Fruit fly (Drosophila melanogaster): ENCODE measurements around the gene PK2-R1.

The PK2-R1 gene

dm6 chr3R:13366561-13367518, 28.7 kb downstream of the PK2-R1 start, which contains the start of gene Elp6 (continued):
- TF ChIP-seq da (GFP tag; optimal IDR thresholded peaks at IDR 0.05) (no peak), BtbVII (GFP tag; optimal IDR thresholded peaks at IDR 0.05) (peak; percentile 41), amos (GFP tag; IDR thresholded peaks at IDR 0.05; ENCODE audit: partially characterized antibody) (no peak), tgo (GFP tag; IDR thresholded peaks at IDR 0.05) (peak; percentile 65), CG10959 (GFP tag; IDR thresholded peaks at IDR 0.05) (no peak), CG15073 (GFP tag; optimal IDR thresholded peaks at IDR 0.05) (no peak), emc (GFP tag; optimal IDR thresholded peaks at IDR 0.05) (peak; percentile 48), zfh1 (GFP tag; IDR thresholded peaks at IDR 0.05) (peak; percentile 27; the same call in 1 of the 3 replicates), CG4617 (GFP tag; optimal IDR thresholded peaks at IDR 0.05; ENCODE audit: borderline replicate concordance) (no peak), disco-r (GFP tag; optimal IDR thresholded peaks at IDR 0.05) (peak; percentile 51), CG10979 (tag; optimal IDR thresholded peaks at IDR 0.05) (peak; percentile 48), Sox100B (GFP tag; optimal IDR thresholded peaks at IDR 0.05) (peak; percentile 81), CG5245 (GFP tag; optimal IDR thresholded peaks at IDR 0.05) (peak; percentile 27), ERR (GFP tag; optimal IDR thresholded peaks at IDR 0.05) (no peak), Camta (GFP tag; optimal IDR thresholded peaks at IDR 0.05) (peak; percentile 52), H15 (GFP tag; IDR thresholded peaks at IDR 0.05) (peak; percentile 44; the same call in 1 of the 3 replicates), E2f2 (GFP tag; IDR thresholded peaks at IDR 0.05) (peak; percentile 17; the same call in 1 of the 2 replicates), CG10321 (GFP tag; IDR thresholded peaks at IDR 0.05) (no peak), Opbp (GFP tag; IDR thresholded peaks at IDR 0.05; ENCODE audit: partially characterized antibody) (no peak), sd (tag; optimal IDR thresholded peaks at IDR 0.05) (no peak), ro (GFP tag; IDR thresholded peaks at IDR 0.05) (no peak), wek (GFP tag; optimal IDR thresholded peaks at IDR 0.05) (no peak), Bteb2 (GFP tag; optimal IDR thresholded peaks at IDR 0.05) (peak; percentile 62), Ptx1 (GFP tag; IDR thresholded peaks at IDR 0.05) (peak; percentile 69), Dip3 (GFP tag; optimal IDR thresholded peaks at IDR 0.05) (peak; percentile 47), Stat92E (GFP tag; optimal IDR thresholded peaks at IDR 0.05) (no peak), Ets97D (GFP tag; optimal IDR thresholded peaks at IDR 0.05) (peak; percentile 21), CG15514 (GFP tag; optimal IDR thresholded peaks at IDR 0.05) (peak; percentile 57), CG11085 (GFP tag; IDR thresholded peaks at IDR 0.05) (peak; percentile 48; the same call in 1 of the 2 replicates), CG11723 (GFP tag; optimal IDR thresholded peaks at IDR 0.05) (no peak), tin (GFP tag; optimal IDR thresholded peaks at IDR 0.05) (peak; percentile 45), Dp (GFP tag; optimal IDR thresholded peaks at IDR 0.05) (no peak), CG7963 (GFP tag; IDR thresholded peaks at IDR 0.05; ENCODE audit: partially characterized antibody) (no peak), CG3281 (GFP tag; optimal IDR thresholded peaks at IDR 0.05) (peak; percentile 83), CG10462 (GFP tag; optimal IDR thresholded peaks at IDR 0.05) (no peak), tna (GFP tag; IDR thresholded peaks at IDR 0.05; ENCODE audit: partially characterized antibody) (no peak), prd (optimal IDR thresholded peaks at IDR 0.05) (no peak), prd (GFP tag; IDR thresholded peaks at IDR 0.05) (peak; percentile 64), CG6791 (GFP tag; IDR thresholded peaks at IDR 0.05; ENCODE audit: partially characterized antibody) (no peak), Elba2 (GFP tag; optimal IDR thresholded peaks at IDR 0.05) (no peak), gem (tag; optimal IDR thresholded peaks at IDR 0.05) (peak; percentile 81), Rfx (GFP tag; IDR thresholded peaks at IDR 0.05) (peak; percentile 84), CG1233 (GFP tag; optimal IDR thresholded peaks at IDR 0.05) (peak; percentile 70), BEAF-32 (GFP tag; optimal IDR thresholded peaks at IDR 0.05) (no peak), Hr51 (GFP tag; optimal IDR thresholded peaks at IDR 0.05) (peak; percentile 50 to 73), CG15696 (tag; optimal IDR thresholded peaks at IDR 0.05) (no peak), CG10543 (GFP tag; optimal IDR thresholded peaks at IDR 0.05) (peak; percentile 47), Oli (tag; optimal IDR thresholded peaks at IDR 0.05) (peak; percentile 77)

All from whole organism, embryonic.